Fruit fly (Drosophila melanogaster): Measurements from ENCODE around the gene Trx2.

The Trx2 gene

DNA sequence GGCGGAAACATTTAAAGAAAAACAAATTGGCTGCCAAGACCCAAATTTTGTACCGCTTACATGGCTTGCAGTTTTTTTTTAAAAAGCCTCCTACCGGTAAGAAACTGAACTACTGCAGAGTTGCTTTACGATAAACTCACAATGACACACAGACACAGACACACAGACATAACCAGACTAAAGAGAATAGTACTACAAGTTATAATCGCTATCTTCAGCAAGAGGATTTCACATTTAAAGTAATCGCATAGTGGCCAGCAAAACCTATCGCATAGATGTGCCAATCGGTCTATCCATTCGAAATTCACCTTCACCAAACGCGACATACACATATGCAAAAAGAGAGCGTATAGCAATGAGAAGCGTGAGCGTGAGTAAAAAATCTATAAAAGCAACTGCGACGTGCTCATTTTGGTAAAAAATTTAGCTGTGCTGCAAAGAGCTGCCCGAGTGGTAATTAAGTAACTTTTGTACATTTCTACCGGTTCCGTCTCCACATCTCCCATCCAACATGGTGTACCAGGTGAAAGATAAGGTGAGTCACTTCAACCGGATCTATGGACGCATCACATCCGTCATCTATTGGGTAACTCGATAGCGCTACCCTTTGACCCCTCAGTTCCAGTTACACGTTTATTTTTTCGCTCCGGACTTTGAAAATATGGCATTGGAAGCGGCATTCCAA, at the start of gene Trx2 (continued):
- TF ChIP-seq Bdp1 (GFP tag; optimal IDR thresholded peaks at IDR 0.05), result no peak
- TF ChIP-seq MBD-R2 (GFP tag; IDR thresholded peaks at IDR 0.05), result 0 out of 2 replicates have a peak, but pooled peaks have one; percentile 30
- peak; percentile 6; the same call in 1 of the 2 replicates for TF ChIP-seq CG4360 (GFP tag; IDR thresholded peaks at IDR 0.05)
- no peak for TF ChIP-seq cad (GFP tag; optimal IDR thresholded peaks at IDR 0.05)
- TF ChIP-seq CG13624 (GFP tag; optimal IDR thresholded peaks at IDR 0.05), result peak; percentile 62
- TF ChIP-seq knrl (GFP tag; IDR thresholded peaks at IDR 0.05; ENCODE audit: partially characterized antibody), result no peak
- TF ChIP-seq CG15073 (GFP tag; optimal IDR thresholded peaks at IDR 0.05), result no peak
- TF ChIP-seq zen (tag; optimal IDR thresholded peaks at IDR 0.05), result no peak
- no peak for TF ChIP-seq ttk (GFP tag; IDR thresholded peaks at IDR 0.05)
- TF ChIP-seq toy (GFP tag; IDR thresholded peaks at IDR 0.05), result no peak
- TF ChIP-seq hbn (GFP tag; IDR thresholded peaks at IDR 0.05; ENCODE audit: partially characterized antibody), result peak; percentile 71
- no peak for TF ChIP-seq CG3847 (GFP tag; IDR thresholded peaks at IDR 0.05)
- no peak for TF ChIP-seq Nf-YB (GFP tag; optimal IDR thresholded peaks at IDR 0.05)
- no peak for TF ChIP-seq Ada2b (GFP tag; IDR thresholded peaks at IDR 0.05)
- no peak for TF ChIP-seq CkIIα-i1 (GFP tag; IDR thresholded peaks at IDR 0.05)
- TF ChIP-seq CG17912 (GFP tag; optimal IDR thresholded peaks at IDR 0.05), result no peak
- no peak for TF ChIP-seq fd3F (GFP tag; optimal IDR thresholded peaks at IDR 0.05)
- no peak for TF ChIP-seq kah (GFP tag; optimal IDR thresholded peaks at IDR 0.05)
- peak; percentile 18 for TF ChIP-seq pita (GFP tag; optimal IDR thresholded peaks at IDR 0.05)
- TF ChIP-seq mirr (GFP tag; optimal IDR thresholded peaks at IDR 0.05), result peak; percentile 67
- TF ChIP-seq CG15269 (tag; optimal IDR thresholded peaks at IDR 0.05), result peak; percentile 40
- TF ChIP-seq fu2 (GFP tag; optimal IDR thresholded peaks at IDR 0.05), result no peak
- no peak for TF ChIP-seq D19A (tag; optimal IDR thresholded peaks at IDR 0.05)
- no peak for TF ChIP-seq odd (GFP tag; optimal IDR thresholded peaks at IDR 0.05)
- TF ChIP-seq bigmax (GFP tag; optimal IDR thresholded peaks at IDR 0.05), result no peak
- no peak for TF ChIP-seq CG12299 (tag; optimal IDR thresholded peaks at IDR 0.05)
- no peak for TF ChIP-seq CG31224 (GFP tag; IDR thresholded peaks at IDR 0.05)
- TF ChIP-seq klu (GFP tag; IDR thresholded peaks at IDR 0.05), result no peak
- no peak for TF ChIP-seq ftz-f1 (GFP tag; optimal IDR thresholded peaks at IDR 0.05)
- no peak for TF ChIP-seq ase (GFP tag; IDR thresholded peaks at IDR 0.05)
- TF ChIP-seq ci (GFP tag; IDR thresholded peaks at IDR 0.05), result peak; percentile 60; the same call in 2 of the 3 replicates
- peak; percentile 68 for TF ChIP-seq onecut (GFP tag; IDR thresholded peaks at IDR 0.05)
- TF ChIP-seq B-H2 (GFP tag; optimal IDR thresholded peaks at IDR 0.05), result no peak
- no peak; the same call in 1 of the 2 replicates for TF ChIP-seq CG9932 (GFP tag; IDR thresholded peaks at IDR 0.05)
- TF ChIP-seq CG7556 (GFP tag; optimal IDR thresholded peaks at IDR 0.05), result no peak
- no peak for TF ChIP-seq CG10979 (tag; optimal IDR thresholded peaks at IDR 0.05)
- TF ChIP-seq CG14965 (GFP tag; optimal IDR thresholded peaks at IDR 0.05; ENCODE audit: borderline replicate concordance), result no peak
- TF ChIP-seq pho (GFP tag; optimal IDR thresholded peaks at IDR 0.05), result no peak
- TF ChIP-seq row (GFP tag; IDR thresholded peaks at IDR 0.05), result no peak
- peak; percentile 25 for TF ChIP-seq CG8478 (optimal IDR thresholded peaks at IDR 0.05)
- TF ChIP-seq CG1647 (GFP tag; optimal IDR thresholded peaks at IDR 0.05), result no peak
- TF ChIP-seq CHES-1-like (GFP tag; optimal IDR thresholded peaks at IDR 0.05), result peak; percentile 43
- TF ChIP-seq ERR (GFP tag; optimal IDR thresholded peaks at IDR 0.05), result no peak
- TF ChIP-seq nom (GFP tag; optimal IDR thresholded peaks at IDR 0.05), result peak; percentile 71
- TF ChIP-seq CG11456 (GFP tag; IDR thresholded peaks at IDR 0.05), result 0 out of 3 replicates have a peak, but pooled peaks have one; percentile 19
- peak; percentile 5; the same call in 1 of the 2 replicates for TF ChIP-seq HLH3B (GFP tag; IDR thresholded peaks at IDR 0.05)
- TF ChIP-seq dm (GFP tag; optimal IDR thresholded peaks at IDR 0.05), result no peak
- peak; percentile 21 for TF ChIP-seq Side (GFP tag; optimal IDR thresholded peaks at IDR 0.05)
- TF ChIP-seq Doc3 (GFP tag; IDR thresholded peaks at IDR 0.05; ENCODE audit: partially characterized antibody), result peak; percentile 55; the same call in 2 of the 3 replicates
- no peak for TF ChIP-seq ATbp (GFP tag; optimal IDR thresholded peaks at IDR 0.05)
- TF ChIP-seq croc (GFP tag; conservative IDR thresholded peaks at IDR 0.05), result no peak
